Fruit fly (Drosophila melanogaster): Measurements from ENCODE around the gene CG34256.

DNA sequence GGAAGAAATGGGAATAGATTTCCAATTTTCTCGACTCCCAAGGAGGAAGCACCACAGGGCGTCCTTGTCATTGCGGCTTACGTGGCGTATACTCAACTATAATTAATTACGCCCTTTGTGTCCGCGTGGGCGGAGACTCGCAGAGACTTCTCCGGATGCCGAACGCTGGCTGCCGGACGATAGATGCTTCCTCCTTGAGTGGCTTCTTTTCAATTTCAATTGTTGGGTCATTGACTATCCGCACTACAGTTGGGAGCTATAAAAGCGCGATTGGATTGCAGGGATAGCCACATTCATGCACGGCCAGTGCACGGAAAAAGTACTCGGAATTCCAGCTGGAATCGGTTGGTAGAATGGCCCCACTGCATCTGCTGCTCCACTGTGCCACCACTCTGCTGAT, 5.0 kb downstream of the CG34256 start, which contains the start of gene CG14075:
- TF ChIP-seq CG14655 (GFP tag; optimal IDR thresholded peaks at IDR 0.05) (no peak), EcR (GFP tag; optimal IDR thresholded peaks at IDR 0.05) (no peak)
